Worm (Caenorhabditis elegans) whole organism, young adult: Measurements from ENCODE around the gene Y116A8C.29.

Source experiments
- B0261.1 ChIP-seq: sonication (generic microtip); optimal IDR thresholded peaks from 2 replicates; lab custom pipeline; 2016; ENCODE audit warnings: mild to moderate bottlenecking, missing genetic modification characterization, moderate library complexity, missing compliant biosample characterization
- C17E4.6 ChIP-seq: fragments of 200-800 bp; sonication (Bioruptor generic); IDR thresholded peaks from 2 replicates; pipeline ENCODE4 v1.3.6; 2022; ENCODE audit warnings: missing genetic modification reagents, missing genetic modification characterization, missing compliant biosample characterization
- F10E7.11 ChIP-seq: sonication (generic microtip); optimal IDR thresholded peaks from 2 replicates; lab custom pipeline; 2017; ENCODE audit warnings: mild to moderate bottlenecking, missing genetic modification characterization, moderate library complexity, missing compliant biosample characterization
- F23B12.7 ChIP-seq: sonication (generic microtip); optimal IDR thresholded peaks from 2 replicates; lab custom pipeline; 2017; ENCODE audit warnings: missing genetic modification characterization, mild to moderate bottlenecking, missing compliant biosample characterization, antibody characterized with exemption, moderate library complexity; ENCODE audit not compliant: insufficient read depth
- F39B2.1 ChIP-seq: fragments of 200-800 bp; sonication (Bioruptor generic); IDR thresholded peaks from 2 replicates; pipeline ENCODE4 v1.3.6; 2022; ENCODE audit warnings: missing genetic modification reagents, missing genetic modification characterization, missing compliant biosample characterization
- K11D2.4 ChIP-seq: fragments of 200-800 bp; sonication (Bioruptor generic); IDR thresholded peaks from 2 replicates; pipeline ENCODE4 v1.3.6; 2022; ENCODE audit warnings: missing genetic modification reagents, missing genetic modification characterization, missing compliant biosample characterization
- Y79H2A.3 ChIP-seq: fragments of 200-800 bp; sonication (Bioruptor generic); conservative IDR thresholded peaks from 2 replicates; pipeline ENCODE4 v1.3.6; 2022; ENCODE audit warnings: missing genetic modification reagents, missing genetic modification characterization, missing compliant biosample characterization
- ZK185.1 ChIP-seq: sonication (generic microtip); optimal IDR thresholded peaks from 2 replicates; lab custom pipeline; 2016; ENCODE audit warnings: mild to moderate bottlenecking, missing genetic modification characterization, missing compliant biosample characterization; ENCODE audit not compliant: poor library complexity, severe bottlenecking
- aptf-2 ChIP-seq: fragments of 200-800 bp; sonication (Bioruptor generic); conservative IDR thresholded peaks from 2 replicates; pipeline ENCODE4 v1.3.6; 2022; ENCODE audit warnings: missing genetic modification reagents, missing genetic modification characterization, missing compliant biosample characterization
- aptf-3 ChIP-seq: fragments of 200-800 bp; sonication (Bioruptor generic); IDR thresholded peaks from 2 replicates; pipeline ENCODE4 v1.3.6; 2022; ENCODE audit warnings: missing genetic modification characterization, missing compliant biosample characterization
- attf-5 ChIP-seq: fragments of 200-800 bp; sonication (Bioruptor generic); optimal IDR thresholded peaks from 2 replicates; lab custom pipeline; 2018; ENCODE audit warnings: mild to moderate bottlenecking, missing genetic modification characterization, missing compliant biosample characterization
- bed-2 ChIP-seq: fragments of 200-800 bp; sonication (Bioruptor generic); IDR thresholded peaks from 2 replicates; pipeline ENCODE4 v1.3.6; 2022; ENCODE audit warnings: missing genetic modification reagents, missing genetic modification characterization, missing compliant biosample characterization
- cebp-1 ChIP-seq, 2 experiments: fragments of 200-800 bp in 1 of 2; sonication (Bioruptor generic) in 1 of 2; sonication (generic microtip) in 1 of 2; IDR thresholded peaks in 1 of 2; optimal IDR thresholded peaks in 1 of 2; 2 replicates each; pipeline versions ENCODE4 v1.3.6 to Lab custom; 2017 to 2022; ENCODE audit warnings: missing compliant biosample characterization in 2 of 2, missing genetic modification characterization in 2 of 2, mild to moderate bottlenecking in 1 of 2, missing genetic modification reagents in 1 of 2, moderate library complexity in 1 of 2
- ceh-91 ChIP-seq: fragments of 200-800 bp; sonication (Bioruptor generic); IDR thresholded peaks from 2 replicates; pipeline ENCODE4 v1.3.6; 2022; ENCODE audit warnings: missing genetic modification reagents, missing genetic modification characterization, missing compliant biosample characterization
- die-1 ChIP-seq: sonication (generic microtip); optimal IDR thresholded peaks from 2 replicates; lab custom pipeline; 2016; ENCODE audit warnings: missing genotype, mild to moderate bottlenecking, missing genetic modification characterization, missing compliant biosample characterization
- dox-1 ChIP-seq: fragments of 200-800 bp; sonication (Bioruptor generic); IDR thresholded peaks from 2 replicates; pipeline ENCODE4 v1.3.6; 2022; ENCODE audit warnings: missing genetic modification reagents, missing genetic modification characterization, missing compliant biosample characterization
- dpff-1 ChIP-seq: sonication (generic microtip); optimal IDR thresholded peaks from 2 replicates; lab custom pipeline; 2017; ENCODE audit warnings: mild to moderate bottlenecking, missing genetic modification characterization, missing compliant biosample characterization
- dpl-1 ChIP-seq: fragments of 150-350 bp; optimal IDR thresholded peaks from 2 replicates; lab custom pipeline; 2014; ENCODE audit warnings: missing biosample characterization, missing genetic modification reagents, missing genetic modification characterization
- fkh-3 ChIP-seq: sonication (generic microtip); optimal IDR thresholded peaks from 2 replicates; lab custom pipeline; 2016; ENCODE audit warnings: mild to moderate bottlenecking, missing genetic modification characterization, missing compliant biosample characterization
- gei-17 ChIP-seq: fragments of 200-800 bp; sonication (Bioruptor generic); optimal IDR thresholded peaks from 2 replicates; lab custom pipeline; 2018; ENCODE audit warnings: mild to moderate bottlenecking, missing genetic modification characterization, missing compliant biosample characterization
- hlh-12 ChIP-seq: sonication (generic microtip); optimal IDR thresholded peaks from 2 replicates; lab custom pipeline; 2016; ENCODE audit warnings: missing genetic modification characterization, missing compliant biosample characterization
- hlh-26 ChIP-seq: fragments of 200-800 bp; sonication (Bioruptor generic); conservative IDR thresholded peaks from 2 replicates; pipeline ENCODE4 v1.3.6; 2022; ENCODE audit warnings: missing genetic modification reagents, missing genetic modification characterization, missing compliant biosample characterization
- hmg-20 ChIP-seq: fragments of 200-800 bp; sonication (Bioruptor generic); IDR thresholded peaks from 2 replicates; pipeline ENCODE4 v1.3.6; 2022; ENCODE audit warnings: missing genetic modification reagents, missing genetic modification characterization, missing compliant biosample characterization
- hsf-1 ChIP-seq: fragments of 200-800 bp; sonication (Bioruptor generic); IDR thresholded peaks from 2 replicates; pipeline ENCODE4 v1.3.6; 2022; ENCODE audit warnings: missing genetic modification reagents, missing genetic modification characterization, missing compliant biosample characterization
- lag-1 ChIP-seq: fragments of 200-800 bp; sonication (Bioruptor generic); IDR thresholded peaks from 2 replicates; pipeline ENCODE4 v1.3.6; 2022; ENCODE audit warnings: missing genetic modification reagents, missing genetic modification characterization, missing compliant biosample characterization
- lin-40 ChIP-seq: sonication (generic microtip); optimal IDR thresholded peaks from 2 replicates; lab custom pipeline; 2016; ENCODE audit warnings: missing genetic modification characterization, mild to moderate bottlenecking, missing compliant biosample characterization, missing genotype, missing genetic modification reagents
- lin-54 ChIP-seq: fragments of 200-800 bp; sonication (Bioruptor generic); optimal IDR thresholded peaks from 2 replicates; lab custom pipeline; 2018; ENCODE audit warnings: mild to moderate bottlenecking, missing genetic modification characterization, missing compliant biosample characterization
- lsl-1 ChIP-seq: fragments of 200-800 bp; sonication (Bioruptor generic); optimal IDR thresholded peaks from 2 replicates; lab custom pipeline; 2018; ENCODE audit warnings: mild to moderate bottlenecking, missing genetic modification characterization, moderate library complexity, missing compliant biosample characterization
- madf-3 ChIP-seq: fragments of 200-800 bp; sonication (Bioruptor generic); IDR thresholded peaks from 2 replicates; pipeline ENCODE4 v1.3.6; 2022; ENCODE audit warnings: missing genetic modification reagents, missing genetic modification characterization, missing compliant biosample characterization
- mcd-1 ChIP-seq: fragments of 200-800 bp; sonication (Bioruptor generic); IDR thresholded peaks from 2 replicates; pipeline ENCODE4 v1.3.6; 2022; ENCODE audit warnings: missing genetic modification reagents, missing genetic modification characterization, missing compliant biosample characterization
- mes-4 ChIP-seq: sonication (generic microtip); optimal IDR thresholded peaks from 2 replicates; lab custom pipeline; 2016; ENCODE audit warnings: missing genotype, missing genetic modification characterization, missing compliant biosample characterization
- mxl-1 ChIP-seq: sonication (generic microtip); optimal IDR thresholded peaks from 2 replicates; lab custom pipeline; 2016; ENCODE audit warnings: missing genetic modification characterization, missing compliant biosample characterization
- nfya-2 ChIP-seq: fragments of 200-800 bp; sonication (Bioruptor generic); IDR thresholded peaks from 2 replicates; pipeline ENCODE4 v1.3.6; 2022; ENCODE audit warnings: missing genetic modification reagents, missing genetic modification characterization, missing compliant biosample characterization
- nfyb-1 ChIP-seq: fragments of 200-800 bp; sonication (Bioruptor generic); IDR thresholded peaks from 2 replicates; pipeline ENCODE4 v1.3.6; 2022; ENCODE audit warnings: missing genetic modification reagents, missing genetic modification characterization, missing compliant biosample characterization
- nhr-179 ChIP-seq: sonication (generic microtip); optimal IDR thresholded peaks from 2 replicates; lab custom pipeline; 2016; ENCODE audit warnings: mild to moderate bottlenecking, missing genetic modification characterization, missing compliant biosample characterization
- nhr-90 ChIP-seq: sonication (generic microtip); optimal IDR thresholded peaks from 2 replicates; lab custom pipeline; 2016; ENCODE audit warnings: missing genotype, mild to moderate bottlenecking, missing genetic modification characterization, missing compliant biosample characterization
- pbrm-1 ChIP-seq: fragments of 200-800 bp; sonication (Bioruptor generic); IDR thresholded peaks from 2 replicates; pipeline ENCODE4 v1.3.6; 2022; ENCODE audit warnings: missing genetic modification reagents, missing genetic modification characterization, missing compliant biosample characterization
- repo-1 ChIP-seq: sonication (generic microtip); optimal IDR thresholded peaks from 2 replicates; lab custom pipeline; 2017; ENCODE audit warnings: mild to moderate bottlenecking, missing genetic modification characterization, missing compliant biosample characterization
- rpc-1 ChIP-seq, 2 experiments: fragments of 150-350 bp in 1 of 2; sonication (generic microtip) in 1 of 2; optimal IDR thresholded peaks; 2 replicates each; lab custom pipeline; 2014 to 2018; ENCODE audit warnings: missing biosample characterization in 1 of 2, missing genetic modification characterization in 1 of 2, missing genetic modification reagents in 1 of 2, missing genotype in 1 of 2
- sdz-38 ChIP-seq: sonication (generic microtip); optimal IDR thresholded peaks from 2 replicates; lab custom pipeline; 2016; ENCODE audit warnings: missing genotype, missing genetic modification characterization, missing compliant biosample characterization
- snpc-1.3 ChIP-seq: sonication (generic microtip); optimal IDR thresholded peaks from 2 replicates; lab custom pipeline; 2017; ENCODE audit warnings: missing genetic modification characterization, mild to moderate bottlenecking, missing compliant biosample characterization, antibody characterized with exemption, moderate library complexity, missing genotype, missing genetic modification reagents; ENCODE audit not compliant: insufficient read depth
- snpc-3.4 ChIP-seq: sonication (generic microtip); optimal IDR thresholded peaks from 2 replicates; lab custom pipeline; 2017; ENCODE audit warnings: missing genetic modification characterization, mild to moderate bottlenecking, missing compliant biosample characterization, antibody characterized with exemption, moderate library complexity, missing genotype, missing genetic modification reagents
- somi-1 ChIP-seq: fragments of 200-800 bp; sonication (Bioruptor generic); optimal IDR thresholded peaks from 2 replicates; lab custom pipeline; 2018; ENCODE audit warnings: mild to moderate bottlenecking, missing genetic modification characterization, missing compliant biosample characterization
- tbx-9 ChIP-seq: sonication (generic microtip); optimal IDR thresholded peaks from 2 replicates; lab custom pipeline; 2016; ENCODE audit warnings: borderline replicate concordance, missing genetic modification characterization, inconsistent platforms, missing compliant biosample characterization
- zfh-2 ChIP-seq: fragments of 200-800 bp; sonication (Bioruptor generic); conservative IDR thresholded peaks from 2 replicates; pipeline ENCODE4 v1.3.6; 2022; ENCODE audit warnings: missing genetic modification reagents, missing genetic modification characterization, missing compliant biosample characterization
- ztf-28 ChIP-seq: fragments of 200-800 bp; sonication (Bioruptor generic); IDR thresholded peaks from 2 replicates; pipeline ENCODE4 v1.3.6; 2022; ENCODE audit warnings: missing genetic modification reagents, missing genetic modification characterization, missing compliant biosample characterization

Y116A8C.29 gene

ce11 chrIV:17087384-17088099, 6.3 kb upstream of the Y116A8C.29 start, which contains the start of the genes snx-13 and snr-1 (continued):
- TF ChIP-seq gei-17 (GFP tag; lab: Kevin White, UChicago) = no peak
- TF ChIP-seq hlh-26 (GFP tag; lab: Robert Waterston, UW) = no peak
- TF ChIP-seq repo-1 (tag; lab: Kevin White, UChicago) = no peak
- TF ChIP-seq somi-1 (GFP tag; lab: Kevin White, UChicago) = peak; percentile 24
- peak; percentile 83 for TF ChIP-seq lin-54 (GFP tag; lab: Kevin White, UChicago)
- no peak for TF ChIP-seq rpc-1 (optimal IDR thresholded peaks at IDR 0.05; lab: Kevin White, UChicago)
- no peak for TF ChIP-seq rpc-1 (tag; optimal IDR thresholded peaks at IDR 0.05; lab: Kevin White, UChicago)
- TF ChIP-seq B0261.1 = peak; percentile 20
- TF ChIP-seq dox-1 (GFP tag; lab: Robert Waterston, UW) = peak; percentile 91
- no peak for TF ChIP-seq dpff-1
- peak; percentile 70; the same call in 1 of the 2 replicates for TF ChIP-seq ceh-91
- TF ChIP-seq ZK185.1 (tag; lab: Kevin White, UChicago) = peak; percentile 55
- no peak for TF ChIP-seq aptf-3
- TF ChIP-seq tbx-9 (tag; lab: Kevin White, UChicago) = no peak
- TF ChIP-seq mes-4 = no peak
- no peak for TF ChIP-seq sdz-38
- peak; percentile 27 for TF ChIP-seq mxl-1 (tag; lab: Kevin White, UChicago)
- TF ChIP-seq lsl-1 (GFP tag; lab: Kevin White, UChicago) = peak; percentile 49
- no peak for TF ChIP-seq hlh-12 (tag; lab: Kevin White, UChicago)
- no peak for TF ChIP-seq hsf-1 (GFP tag; lab: Robert Waterston, UW)
- TF ChIP-seq ztf-28 (GFP tag; lab: Robert Waterston, UW) = peak; percentile 91; the same call in 1 of the 2 replicates
- TF ChIP-seq cebp-1 (GFP tag; IDR thresholded peaks at IDR 0.05; lab: Robert Waterston, UW) = peak; percentile 43; the same call in 1 of the 2 replicates
- peak; percentile 67 for TF ChIP-seq cebp-1 (tag; optimal IDR thresholded peaks at IDR 0.05; lab: Kevin White, UChicago)
- peak; percentile 78 for TF ChIP-seq pbrm-1
- no peak; the same call in 1 of the 2 replicates for TF ChIP-seq K11D2.4 (GFP tag; lab: Robert Waterston, UW)
- peak; percentile 71 for TF ChIP-seq lin-40 (tag; lab: Kevin White, UChicago)
- TF ChIP-seq nhr-179 (tag; lab: Kevin White, UChicago) = no peak
- peak; percentile 96 for TF ChIP-seq attf-5 (GFP tag; lab: Kevin White, UChicago)
- TF ChIP-seq zfh-2 (GFP tag; lab: Robert Waterston, UW) = no peak
- TF ChIP-seq F39B2.1 (GFP tag; lab: Robert Waterston, UW) = no peak
- TF ChIP-seq nhr-90 (tag; lab: Kevin White, UChicago) = no peak
- TF ChIP-seq madf-3 (GFP tag; lab: Robert Waterston, UW) = peak; percentile 99
- no peak for TF ChIP-seq fkh-3
- peak; percentile 96 for TF ChIP-seq mcd-1 (GFP tag; lab: Robert Waterston, UW)
- TF ChIP-seq snpc-1.3 = peak; percentile 22
- no peak for TF ChIP-seq die-1 (tag; lab: Kevin White, UChicago)
- TF ChIP-seq F23B12.7 (tag; lab: Kevin White, UChicago) = peak; percentile 18
- no peak for TF ChIP-seq hmg-20 (GFP tag; lab: Robert Waterston, UW)
- TF ChIP-seq F10E7.11 = no peak
- TF ChIP-seq nfyb-1 (GFP tag; lab: Robert Waterston, UW) = peak; percentile 57; the same call in 1 of the 2 replicates
- no peak for TF ChIP-seq nfya-2 (GFP tag; lab: Robert Waterston, UW)
- TF ChIP-seq dpl-1 (GFP tag; lab: Kevin White, UChicago) = no peak
- TF ChIP-seq aptf-2 (GFP tag; lab: Robert Waterston, UW) = peak; percentile 80
- TF ChIP-seq C17E4.6 = no peak
- TF ChIP-seq bed-2 (GFP tag; lab: Robert Waterston, UW) = peak; percentile 77
- peak; percentile 57 for TF ChIP-seq snpc-3.4 (tag; lab: Kevin White, UChicago)
- TF ChIP-seq Y79H2A.3 (GFP tag; lab: Robert Waterston, UW) = peak; percentile 82; the same call in 1 of the 2 replicates
- TF ChIP-seq lag-1 = no peak
